Worm (Caenorhabditis elegans): ENCODE data around the gene his-2.

DNA sequence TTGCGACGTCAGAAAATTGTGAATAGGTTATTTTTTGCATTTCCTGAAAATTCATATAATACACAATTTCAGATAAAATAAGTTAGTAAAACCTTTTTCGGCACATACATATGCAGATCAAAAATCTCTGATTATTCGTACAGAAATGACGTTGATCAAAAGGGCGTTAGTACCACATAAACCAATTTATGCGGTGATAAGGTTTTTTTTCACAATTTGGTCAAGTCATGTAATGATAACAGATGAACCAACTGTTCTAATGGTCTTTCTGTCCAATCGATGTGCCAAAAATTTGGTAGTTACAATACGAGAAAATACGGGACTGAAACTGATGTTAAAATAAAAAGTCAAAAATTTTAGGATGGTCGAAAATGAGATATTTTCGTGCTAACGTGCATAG, 38.0 kb upstream of the his-2 start:
- no peak for TF ChIP-seq ztf-23 (GFP tag; IDR thresholded peaks at IDR 0.05)
- TF ChIP-seq med-1 (GFP tag; optimal IDR thresholded peaks at IDR 0.05; ENCODE audit: insufficient read depth), result no peak
- TF ChIP-seq flt-1 (GFP tag; IDR thresholded peaks at IDR 0.05), result no peak
- no peak for TF ChIP-seq ztf-29 (GFP tag; IDR thresholded peaks at IDR 0.05)
- no peak for TF ChIP-seq cog-1 (tag; optimal IDR thresholded peaks at IDR 0.05)

All from whole organism, midembryonic.